Worm (Caenorhabditis elegans) whole organism, mixed stage, embryonic: ENCODE data around the gene K07D4.5.

Source experiments
- M03D4.4 ChIP-seq: sonication (generic microtip); optimal IDR thresholded peaks from 2 replicates; lab custom pipeline; 2017; ENCODE audit warnings: mild to moderate bottlenecking, missing genetic modification characterization, missing compliant biosample characterization
- ces-1 ChIP-seq: fragments of 150-350 bp; optimal IDR thresholded peaks from 2 replicates; lab custom pipeline; 2014; ENCODE audit warnings: missing biosample characterization, missing genetic modification reagents, missing genetic modification characterization
- mab-5 ChIP-seq: fragments of 150-350 bp; optimal IDR thresholded peaks from 2 replicates; lab custom pipeline; 2014; ENCODE audit warnings: missing biosample characterization, missing genetic modification characterization
- mls-2 ChIP-seq: sonication (generic microtip); optimal IDR thresholded peaks from 2 replicates; lab custom pipeline; 2016; ENCODE audit warnings: mild to moderate bottlenecking, missing genetic modification characterization, moderate library complexity, missing compliant biosample characterization
- nhr-12 ChIP-seq: fragments of 150-350 bp; optimal IDR thresholded peaks from 2 replicates; lab custom pipeline; 2014; ENCODE audit warnings: missing biosample characterization, missing genetic modification characterization
- nhr-28 ChIP-seq: fragments of 150-350 bp; optimal IDR thresholded peaks from 2 replicates; lab custom pipeline; 2014; ENCODE audit warnings: missing biosample characterization, missing genetic modification characterization
- pha-4 ChIP-seq: fragments of 150-350 bp; optimal IDR thresholded peaks from 2 replicates; lab custom pipeline; 2018; ENCODE audit warnings: missing biosample characterization, missing genetic modification reagents, missing genetic modification characterization
- sem-2 ChIP-seq: fragments of 200-800 bp; sonication (Bioruptor generic); optimal IDR thresholded peaks from 2 replicates; lab custom pipeline; 2018; ENCODE audit warnings: mild to moderate bottlenecking, missing genetic modification characterization, missing compliant biosample characterization
- snpc-4 ChIP-seq: fragments of 150-350 bp; optimal IDR thresholded peaks from 2 replicates; lab custom pipeline; 2014; ENCODE audit warnings: missing biosample characterization, missing genetic modification characterization
- sptf-1 ChIP-seq: sonication (generic microtip); optimal IDR thresholded peaks from 2 replicates; lab custom pipeline; 2017; ENCODE audit warnings: mild to moderate bottlenecking, missing genetic modification characterization, moderate library complexity, missing compliant biosample characterization

DNA sequence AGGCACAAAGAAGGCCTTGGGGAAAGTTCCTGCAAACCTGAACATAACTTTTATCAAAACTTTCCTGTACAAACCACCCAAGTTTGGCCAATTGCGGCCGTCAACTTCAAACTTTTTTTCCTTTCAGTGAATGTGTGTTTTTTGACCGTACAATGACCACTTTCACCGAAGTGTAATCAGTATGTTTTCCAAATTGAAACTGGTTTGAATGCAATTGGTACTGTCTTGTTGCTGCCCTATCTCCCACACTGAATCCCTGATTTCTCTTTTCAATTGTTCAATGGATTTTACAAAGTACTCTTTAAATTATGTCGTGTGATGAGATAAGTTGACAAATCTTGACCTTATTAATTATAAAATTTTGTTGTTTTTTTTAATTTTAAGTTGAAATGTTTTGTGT lies 24.9 kb downstream of the K07D4.5 start:
- no peak for TF ChIP-seq nhr-28 (tag; lab: Kevin White, UChicago)
- TF ChIP-seq mab-5 (tag; lab: Kevin White, UChicago): no peak
- TF ChIP-seq mls-2 (tag; lab: Kevin White, UChicago): no peak
- no peak for TF ChIP-seq ces-1
- TF ChIP-seq snpc-4 (tag; lab: Kevin White, UChicago): no peak
- no peak for TF ChIP-seq nhr-12 (tag; lab: Kevin White, UChicago)
- TF ChIP-seq M03D4.4 (tag; lab: Kevin White, UChicago): no peak
- TF ChIP-seq pha-4 (tag; lab: Kevin White, UChicago): no peak
- no peak for TF ChIP-seq sem-2 (GFP tag; lab: Kevin White, UChicago)
- TF ChIP-seq sptf-1 (tag; lab: Kevin White, UChicago): no peak
